Worm (Caenorhabditis elegans): ENCODE results near the gene Y46G5A.15.

Y46G5A.15 gene

DNA sequence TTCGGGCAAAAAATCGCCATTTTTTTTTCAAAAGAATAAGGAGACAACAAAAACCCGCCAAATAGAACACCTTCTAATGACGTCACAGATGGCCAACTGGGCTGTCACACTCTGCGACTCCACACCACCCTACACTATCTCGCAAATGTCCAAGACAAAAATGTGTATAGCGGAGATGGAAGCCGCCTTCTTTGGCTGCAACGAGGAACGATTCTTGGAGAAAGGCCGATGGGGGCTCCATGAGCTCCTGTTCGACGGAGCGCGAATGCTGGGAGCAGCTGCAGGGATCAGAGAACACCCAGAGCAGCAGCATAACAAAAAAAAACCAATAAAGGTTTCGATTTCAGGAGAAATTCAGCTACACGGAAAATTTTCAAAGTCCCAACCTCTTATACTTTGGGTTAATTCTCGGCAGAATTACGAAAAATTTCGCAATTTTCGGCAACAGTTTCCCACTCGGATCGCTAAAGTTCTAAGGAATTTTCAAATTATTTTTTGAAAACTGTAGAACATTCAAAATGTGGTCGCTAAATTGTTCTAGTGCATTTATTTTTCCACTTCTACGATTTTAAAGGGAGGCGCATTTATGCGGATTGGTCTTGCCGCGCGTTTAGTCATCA lies 20.7 kb upstream of the Y46G5A.15 start (continued):
- TF ChIP-seq mep-1 (tag; optimal IDR thresholded peaks at IDR 0.05): peak; percentile 36
- no peak for TF ChIP-seq ces-1 (GFP tag; optimal IDR thresholded peaks at IDR 0.05)
- TF ChIP-seq unc-62 (GFP tag; optimal IDR thresholded peaks at IDR 0.05): no peak
- peak in 2 of 3 experiments; percentile 15 to 57 for TF ChIP-seq dpl-1 (GFP tag; optimal IDR thresholded peaks at IDR 0.05)
- peak; percentile 51 for TF ChIP-seq nhr-71 (tag; optimal IDR thresholded peaks at IDR 0.05)
- no peak for TF ChIP-seq ceh-88 (GFP tag; IDR thresholded peaks at IDR 0.05)
- TF ChIP-seq hlh-17 (GFP tag; optimal IDR thresholded peaks at IDR 0.05; ENCODE audit: borderline replicate concordance): no peak
- TF ChIP-seq fkh-10 (GFP tag; optimal IDR thresholded peaks at IDR 0.05): no peak
- TF ChIP-seq sox-4 (tag; optimal IDR thresholded peaks at IDR 0.05): no peak
- no peak for TF ChIP-seq nhr-84 (tag; optimal IDR thresholded peaks at IDR 0.05)
- TF ChIP-seq snu-23 (GFP tag; optimal IDR thresholded peaks at IDR 0.05): peak; percentile 41
- no peak for TF ChIP-seq nhr-76 (tag; optimal IDR thresholded peaks at IDR 0.05)
- TF ChIP-seq grh-1 (GFP tag; IDR thresholded peaks at IDR 0.05): no peak
- TF ChIP-seq nhr-20 (tag; optimal IDR thresholded peaks at IDR 0.05): peak; percentile 4
- TF ChIP-seq lin-35 (GFP tag; optimal IDR thresholded peaks at IDR 0.05): peak in 1 of 2 experiments; percentile 59
- no peak for TF ChIP-seq aly-2 (tag; optimal IDR thresholded peaks at IDR 0.05)
- no peak for TF ChIP-seq C04F5.9 (tag; optimal IDR thresholded peaks at IDR 0.05)
- TF ChIP-seq vab-15 (tag; optimal IDR thresholded peaks at IDR 0.05): no peak
- peak; percentile 34 to 36 for TF ChIP-seq efl-1 (optimal IDR thresholded peaks at IDR 0.05)
- peak; percentile 31 to 55 for TF ChIP-seq efl-1 (GFP tag; optimal IDR thresholded peaks at IDR 0.05 in 1 of 2)

DNA sequence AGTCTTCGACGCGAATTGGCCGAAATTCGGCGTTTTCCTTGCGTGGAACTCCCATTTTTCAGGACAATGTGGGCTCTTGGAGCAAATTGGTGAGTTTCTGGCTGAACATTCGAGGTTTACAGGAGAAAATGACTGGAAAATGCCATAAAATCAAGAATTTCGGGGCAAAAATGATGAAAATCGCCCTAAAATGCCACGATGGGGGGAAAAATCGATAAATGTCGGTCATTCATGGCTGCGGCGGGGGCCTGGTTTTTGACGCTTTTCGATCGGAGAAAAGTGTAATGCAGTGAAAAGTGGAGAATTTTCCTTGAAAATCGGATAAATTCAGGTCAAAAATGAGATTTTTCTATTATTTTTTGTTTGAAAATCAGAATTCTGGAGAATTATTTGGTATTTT lies 19.9 kb upstream of the Y46G5A.15 start, which contains the start of the genes Y46G5A.18 and Y46G5A.47:
Gene Y46G5A.18 (minus strand): TSS at position 101 of the 400 bp plus-strand sequence.
Gene Y46G5A.47 (minus strand): TSS at position 146 of the 400 bp plus-strand sequence.
- TF ChIP-seq nhr-28 (tag; optimal IDR thresholded peaks at IDR 0.05): no peak
- no peak for TF ChIP-seq swsn-7 (tag; optimal IDR thresholded peaks at IDR 0.05)
- no peak for TF ChIP-seq nhr-77 (tag; optimal IDR thresholded peaks at IDR 0.05)
- TF ChIP-seq ceh-88 (GFP tag; IDR thresholded peaks at IDR 0.05): no peak
- no peak for TF ChIP-seq egl-27 (tag; optimal IDR thresholded peaks at IDR 0.05)
- no peak for TF ChIP-seq C04F5.9 (tag; optimal IDR thresholded peaks at IDR 0.05)
- no peak for TF ChIP-seq unc-62 (GFP tag; optimal IDR thresholded peaks at IDR 0.05)
- TF ChIP-seq nhr-90 (tag; optimal IDR thresholded peaks at IDR 0.05; ENCODE audit: poor library complexity): no peak
- no peak for TF ChIP-seq nhr-71 (tag; optimal IDR thresholded peaks at IDR 0.05)
- no peak for TF ChIP-seq nhr-84 (tag; optimal IDR thresholded peaks at IDR 0.05)
- no peak for TF ChIP-seq lin-14 (GFP tag; optimal IDR thresholded peaks at IDR 0.05)
- no peak for TF ChIP-seq xbp-1 (tag; optimal IDR thresholded peaks at IDR 0.05)
- TF ChIP-seq unc-86 (tag; optimal IDR thresholded peaks at IDR 0.05): no peak
- TF ChIP-seq ceh-82 (tag; optimal IDR thresholded peaks at IDR 0.05): no peak
- no peak for TF ChIP-seq unc-98 (GFP tag; IDR thresholded peaks at IDR 0.05)
- TF ChIP-seq ces-1 (GFP tag; optimal IDR thresholded peaks at IDR 0.05): no peak
- TF ChIP-seq hlh-4 (tag; optimal IDR thresholded peaks at IDR 0.05): no peak
- TF ChIP-seq snpc-4 (tag; optimal IDR thresholded peaks at IDR 0.05): no peak
- TF ChIP-seq zip-4 (GFP tag; optimal IDR thresholded peaks at IDR 0.05): no peak

DNA sequence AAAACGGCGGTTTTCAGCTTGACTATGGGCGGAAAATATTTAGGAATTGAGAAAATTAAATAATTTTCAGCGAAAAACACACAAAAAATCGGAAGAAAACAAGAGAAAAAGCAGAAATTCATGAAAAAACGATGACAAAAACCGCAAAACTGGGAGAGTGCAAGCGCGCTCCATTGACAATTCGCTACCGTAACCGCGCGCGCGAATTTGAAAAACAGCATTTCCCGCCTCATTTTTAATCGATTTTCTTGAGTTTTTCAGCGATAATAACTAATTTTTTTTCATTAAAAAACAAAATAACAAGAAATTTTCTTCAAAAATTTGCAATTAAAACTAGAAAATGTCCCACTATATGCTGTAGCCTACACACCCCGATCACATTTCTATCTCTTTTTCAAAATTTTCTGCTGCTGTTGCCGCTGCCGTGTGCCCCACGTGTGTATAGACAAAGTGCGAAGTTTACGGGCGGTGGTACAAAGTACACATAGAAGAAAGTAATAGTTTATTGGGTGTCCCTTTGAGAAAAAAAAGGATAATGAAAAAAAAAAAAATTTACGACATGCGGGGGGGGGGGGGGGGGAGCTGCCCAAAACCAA lies 14.8 kb upstream of the Y46G5A.15 start:
- TF ChIP-seq mdl-1 (tag; optimal IDR thresholded peaks at IDR 0.05): peak in 1 of 2 experiments; percentile 83
- no peak for TF ChIP-seq ama-1 (optimal IDR thresholded peaks at IDR 0.05)
- TF ChIP-seq efl-1 (optimal IDR thresholded peaks at IDR 0.05): peak; percentile 46 to 86
- peak; percentile 70 to 71 for TF ChIP-seq efl-1 (GFP tag; optimal IDR thresholded peaks at IDR 0.05 in 1 of 2)
- peak; percentile 53 for TF ChIP-seq unc-130 (tag; optimal IDR thresholded peaks at IDR 0.05)
- peak; percentile 61 for TF ChIP-seq snu-23 (GFP tag; optimal IDR thresholded peaks at IDR 0.05)
- peak; percentile 3 for TF ChIP-seq swsn-7 (tag; optimal IDR thresholded peaks at IDR 0.05)
- no peak for TF ChIP-seq C34B4.2 (tag; optimal IDR thresholded peaks at IDR 0.05)
- peak; percentile 45 for TF ChIP-seq nhr-85 (tag)
- peak; percentile 34; the same call in 1 of the 2 replicates for TF ChIP-seq grh-1 (GFP tag; IDR thresholded peaks at IDR 0.05)
- no peak for TF ChIP-seq pax-3 (tag; optimal IDR thresholded peaks at IDR 0.05)
- TF ChIP-seq dpl-1 (GFP tag; optimal IDR thresholded peaks at IDR 0.05): peak; percentile 38 to 74 (median 53)
- TF ChIP-seq blmp-1 (tag; optimal IDR thresholded peaks at IDR 0.05): peak; percentile 65
- TF ChIP-seq nhr-47 (tag; optimal IDR thresholded peaks at IDR 0.05): peak; percentile 37
- TF ChIP-seq nhr-76 (tag; optimal IDR thresholded peaks at IDR 0.05): no peak
- TF ChIP-seq lsy-2 (tag; optimal IDR thresholded peaks at IDR 0.05): peak; percentile 82 to 85
- TF ChIP-seq ztf-4 (tag; optimal IDR thresholded peaks at IDR 0.05): peak; percentile 4
- peak; percentile 63 for TF ChIP-seq tbx-2 (tag; optimal IDR thresholded peaks at IDR 0.05)
- TF ChIP-seq hpl-2 (GFP tag; optimal IDR thresholded peaks at IDR 0.05): no peak
- peak; percentile 68 for TF ChIP-seq nhr-71 (tag; optimal IDR thresholded peaks at IDR 0.05)
- TF ChIP-seq elt-3 (tag; optimal IDR thresholded peaks at IDR 0.05): peak in 2 of 6 experiments; percentile 21 to 32
- no peak for TF ChIP-seq fkh-4 (tag; optimal IDR thresholded peaks at IDR 0.05; ENCODE audit: borderline replicate concordance)
